Worm (Caenorhabditis elegans): ENCODE data around the gene cpb-1.

DNA sequence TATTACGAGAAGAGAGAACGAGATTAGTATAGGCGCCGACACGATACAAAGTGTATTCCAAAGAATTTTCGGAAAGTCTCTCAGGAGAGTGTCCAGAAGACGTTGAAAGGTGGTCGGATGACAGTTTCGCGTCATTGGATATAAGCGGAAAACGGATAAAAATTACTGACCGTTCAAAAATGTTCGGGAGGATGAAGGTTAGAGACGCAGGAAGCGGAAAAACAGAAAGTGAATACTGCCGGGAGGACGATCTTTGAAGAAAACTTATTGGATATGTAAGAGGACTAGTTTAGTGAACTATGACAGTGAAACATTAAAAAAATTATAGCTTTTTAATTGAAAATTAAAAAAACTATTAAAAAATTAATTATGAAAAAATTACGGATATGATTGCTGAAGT lies 13.0 kb downstream of the cpb-1 start:
- no peak for TF ChIP-seq pha-4 (tag; optimal IDR thresholded peaks at IDR 0.05)
- no peak for TF ChIP-seq fos-1 (tag; optimal IDR thresholded peaks at IDR 0.05)
- no peak for TF ChIP-seq fkh-2 (tag; optimal IDR thresholded peaks at IDR 0.05)
- no peak for TF ChIP-seq pqm-1 (tag; optimal IDR thresholded peaks at IDR 0.05)
- no peak for TF ChIP-seq ama-1 (optimal IDR thresholded peaks at IDR 0.05)
- no peak for TF ChIP-seq ceh-82 (tag; optimal IDR thresholded peaks at IDR 0.05)
- TF ChIP-seq nhr-76 (tag; optimal IDR thresholded peaks at IDR 0.05): no peak
- TF ChIP-seq snpc-4 (tag; optimal IDR thresholded peaks at IDR 0.05): no peak
